Fruit fly (Drosophila melanogaster): ENCODE results near the gene Men-b.

Men-b gene

DNA sequence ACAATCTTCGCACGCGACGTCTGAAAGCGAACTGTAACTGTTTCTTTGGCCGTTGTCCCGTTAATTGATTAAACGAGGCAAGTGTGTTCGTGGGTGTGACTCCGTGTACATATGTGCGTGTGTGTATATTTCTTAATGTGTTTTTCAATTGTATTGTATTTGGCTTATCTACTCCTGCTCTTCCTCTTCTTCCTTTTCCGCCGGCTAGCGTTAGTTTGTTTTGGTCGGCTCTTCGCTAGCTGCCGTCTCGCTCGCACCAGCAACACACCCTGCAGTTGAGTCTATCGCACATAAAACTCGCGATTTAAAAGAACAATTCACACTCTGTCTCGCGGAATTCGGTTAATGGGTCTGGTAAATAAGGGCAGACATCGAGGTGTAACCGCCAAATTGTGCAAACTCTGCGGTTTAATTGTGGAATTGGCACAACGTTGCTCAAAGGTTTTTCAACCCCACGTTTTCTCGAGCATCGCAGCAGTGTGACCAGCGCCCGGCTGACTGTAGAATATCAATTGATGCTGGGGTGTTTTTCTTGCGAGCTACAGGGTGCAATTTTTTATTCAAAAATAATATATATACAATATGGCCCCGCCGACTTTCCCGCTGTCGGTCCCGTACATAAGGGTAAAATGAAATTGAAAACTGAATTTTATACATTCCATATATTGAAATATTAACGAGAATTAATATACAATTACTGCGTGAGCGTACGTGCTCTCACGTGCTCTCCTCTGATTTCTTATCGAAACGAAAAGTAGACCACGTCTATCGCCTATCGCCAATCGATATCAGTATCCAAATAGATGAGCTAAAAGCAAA, 39.5 kb upstream of the Men-b start, which contains the start of the genes gb and CG5815 (continued):
- peak; percentile 92 for TF ChIP-seq PHDP (tag; optimal IDR thresholded peaks at IDR 0.05)
- peak in 1 of 2 experiments; percentile 3 for TF ChIP-seq tll (GFP tag; optimal IDR thresholded peaks at IDR 0.05)
- peak; percentile 80; the same call in 1 of the 2 replicates for TF ChIP-seq CG32767 (GFP tag; IDR thresholded peaks at IDR 0.05)
- peak; percentile 86 for TF ChIP-seq CG7556 (GFP tag; optimal IDR thresholded peaks at IDR 0.05)
- TF ChIP-seq Trl (optimal IDR thresholded peaks at IDR 0.05): no peak
- peak; percentile 53 for TF ChIP-seq Trl (GFP tag; optimal IDR thresholded peaks at IDR 0.05)
- peak; percentile 77 for TF ChIP-seq CG11696 (GFP tag; IDR thresholded peaks at IDR 0.05)
- peak; percentile 63 for TF ChIP-seq salm (tag; optimal IDR thresholded peaks at IDR 0.05)
- TF ChIP-seq CG10274 (GFP tag; optimal IDR thresholded peaks at IDR 0.05): peak; percentile 76
- peak; percentile 67 for TF ChIP-seq CG7786 (GFP tag; optimal IDR thresholded peaks at IDR 0.05)
- no peak for TF ChIP-seq fd102C (GFP tag; optimal IDR thresholded peaks at IDR 0.05)
- TF ChIP-seq CG12236 (GFP tag; optimal IDR thresholded peaks at IDR 0.05): peak; percentile 16
- TF ChIP-seq nerfin-1 (tag; optimal IDR thresholded peaks at IDR 0.05): peak; percentile 79
- peak; percentile 92 for TF ChIP-seq Fer1 (GFP tag; optimal IDR thresholded peaks at IDR 0.05)
- peak; percentile 95 for TF ChIP-seq Dbx (GFP tag; IDR thresholded peaks at IDR 0.05)
- no peak for TF ChIP-seq ash1 (GFP tag; optimal IDR thresholded peaks at IDR 0.05)
- peak; percentile 90 for TF ChIP-seq NFAT (GFP tag; IDR thresholded peaks at IDR 0.05)
- TF ChIP-seq CG10321 (GFP tag; IDR thresholded peaks at IDR 0.05): peak; percentile 65
- TF ChIP-seq bowl (GFP tag; IDR thresholded peaks at IDR 0.05): peak; percentile 73
- peak; percentile 61 for TF ChIP-seq jumu (GFP tag; optimal IDR thresholded peaks at IDR 0.05)
- peak; percentile 84 for TF ChIP-seq E2f1 (GFP tag; IDR thresholded peaks at IDR 0.05)
- TF ChIP-seq CG31224 (GFP tag; IDR thresholded peaks at IDR 0.05): peak; percentile 87
- peak; percentile 84 for TF ChIP-seq scrt (GFP tag; optimal IDR thresholded peaks at IDR 0.05)
- TF ChIP-seq sisA (GFP tag; IDR thresholded peaks at IDR 0.05): peak; percentile 88
- peak; percentile 92 for TF ChIP-seq BEAF-32 (GFP tag; optimal IDR thresholded peaks at IDR 0.05)
- TF ChIP-seq CG11247 (GFP tag; IDR thresholded peaks at IDR 0.05): peak; percentile 89
- TF ChIP-seq CG1832 (GFP tag; optimal IDR thresholded peaks at IDR 0.05): peak; percentile 77
- TF ChIP-seq tin (GFP tag; optimal IDR thresholded peaks at IDR 0.05): peak; percentile 95
- TF ChIP-seq tgo (GFP tag; IDR thresholded peaks at IDR 0.05): peak; percentile 89
- no peak for TF ChIP-seq pros (GFP tag; optimal IDR thresholded peaks at IDR 0.05)
- peak; percentile 50 for TF ChIP-seq TFAM (GFP tag; optimal IDR thresholded peaks at IDR 0.05)
- TF ChIP-seq hbn (GFP tag; IDR thresholded peaks at IDR 0.05; ENCODE audit: partially characterized antibody): peak; percentile 94
- TF ChIP-seq Nf-YA (GFP tag; IDR thresholded peaks at IDR 0.05): peak; percentile 70
- TF ChIP-seq Gug (GFP tag; IDR thresholded peaks at IDR 0.05): peak; percentile 91
- TF ChIP-seq Atf3 (GFP tag; optimal IDR thresholded peaks at IDR 0.05): peak; percentile 67
- TF ChIP-seq slou (GFP tag; optimal IDR thresholded peaks at IDR 0.05): peak; percentile 78
- peak; percentile 95 for TF ChIP-seq Lhr (GFP tag; optimal IDR thresholded peaks at IDR 0.05)
- peak; percentile 92 for TF ChIP-seq knrl (GFP tag; IDR thresholded peaks at IDR 0.05; ENCODE audit: partially characterized antibody)
- peak; percentile 88 for TF ChIP-seq tio (GFP tag; optimal IDR thresholded peaks at IDR 0.05)
- TF ChIP-seq CG9876 (GFP tag; optimal IDR thresholded peaks at IDR 0.05): peak; percentile 23
- TF ChIP-seq Rx (GFP tag; IDR thresholded peaks at IDR 0.05): peak; percentile 86
- no peak for TF ChIP-seq Sox100B (GFP tag; optimal IDR thresholded peaks at IDR 0.05)
- TF ChIP-seq ato (GFP tag; IDR thresholded peaks at IDR 0.05; ENCODE audit: partially characterized antibody): peak; percentile 86
- TF ChIP-seq Meics (GFP tag; optimal IDR thresholded peaks at IDR 0.05): peak; percentile 91
- peak; percentile 88 for TF ChIP-seq CG12299 (tag; optimal IDR thresholded peaks at IDR 0.05)
- TF ChIP-seq cad (GFP tag; optimal IDR thresholded peaks at IDR 0.05): no peak
- peak; percentile 82 for TF ChIP-seq CG4730 (GFP tag; IDR thresholded peaks at IDR 0.05)
- TF ChIP-seq Poxn (GFP tag; IDR thresholded peaks at IDR 0.05): peak; percentile 77
- peak; percentile 91 for TF ChIP-seq CG9817 (tag; optimal IDR thresholded peaks at IDR 0.05)

Data from whole organism, embryonic.